Worm (Caenorhabditis elegans): ENCODE results near the gene ubl-1.
A peak's percentile ranks its signal among the peaks of the same experiment; 100 is the strongest.

The ubl-1 gene

ce11 chrIII:3037346-3037745, 30.8 kb upstream of the ubl-1 start (continued):
- TF ChIP-seq aptf-3 (GFP tag; IDR thresholded peaks at IDR 0.05) (no peak), mes-4 (tag; optimal IDR thresholded peaks at IDR 0.05) (no peak), ztf-28 (GFP tag; IDR thresholded peaks at IDR 0.05) (no peak), rec-8 (tag; optimal IDR thresholded peaks at IDR 0.05) (no peak), hmg-20 (GFP tag; IDR thresholded peaks at IDR 0.05) (no peak), bed-1 (GFP tag; IDR thresholded peaks at IDR 0.05) (no peak), dpff-1 (tag; optimal IDR thresholded peaks at IDR 0.05) (no peak), pha-4 (tag; optimal IDR thresholded peaks at IDR 0.05) (no peak), nfya-2 (GFP tag; IDR thresholded peaks at IDR 0.05) (no peak), attf-6 (GFP tag; IDR thresholded peaks at IDR 0.05) (no peak), madf-10 (tag; optimal IDR thresholded peaks at IDR 0.05) (no peak), nhr-80 (tag; optimal IDR thresholded peaks at IDR 0.05) (peak; percentile 70), tbx-9 (tag; optimal IDR thresholded peaks at IDR 0.05; ENCODE audit: borderline replicate concordance) (no peak), ccch-3 (GFP tag; optimal IDR thresholded peaks at IDR 0.05) (no peak), lin-40 (tag; optimal IDR thresholded peaks at IDR 0.05) (no peak), ceh-100 (GFP tag; IDR thresholded peaks at IDR 0.05) (no peak), mcd-1 (GFP tag; IDR thresholded peaks at IDR 0.05) (peak; percentile 36; the same call in 1 of the 2 replicates), tlf-1 (GFP tag; optimal IDR thresholded peaks at IDR 0.05) (no peak), nfya-1 (tag; optimal IDR thresholded peaks at IDR 0.05; ENCODE audit: borderline replicate concordance, insufficient read depth) (no peak), efl-1 (GFP tag; optimal IDR thresholded peaks at IDR 0.05) (no peak), hlh-12 (tag; optimal IDR thresholded peaks at IDR 0.05) (no peak)

ce11 chrIII:3040735-3041439, 27.2 kb upstream of the ubl-1 start, which contains the start of gene daf-2:
Gene daf-2 (minus strand): TSS chrIII:3040846.
- TF ChIP-seq ceh-91 (GFP tag; IDR thresholded peaks at IDR 0.05) (peak; percentile 40), mes-4 (tag; optimal IDR thresholded peaks at IDR 0.05) (no peak), F55B11.4 (tag; optimal IDR thresholded peaks at IDR 0.05; ENCODE audit: borderline replicate concordance, insufficient read depth) (no peak), F57A8.1 (GFP tag; optimal IDR thresholded peaks at IDR 0.05) (no peak), D2030.7 (GFP tag; IDR thresholded peaks at IDR 0.05) (peak; percentile 62; the same call in 1 of the 2 replicates), tlf-1 (GFP tag; optimal IDR thresholded peaks at IDR 0.05) (no peak), F33H1.4 (GFP tag; IDR thresholded peaks at IDR 0.05) (peak; percentile 58), madf-8 (GFP tag; conservative IDR thresholded peaks at IDR 0.05) (peak; percentile 65), mcd-1 (GFP tag; IDR thresholded peaks at IDR 0.05) (peak; percentile 71), ztf-6 (GFP tag; IDR thresholded peaks at IDR 0.05) (no peak), xnd-1 (tag; optimal IDR thresholded peaks at IDR 0.05) (peak; percentile 88), efl-1 (GFP tag; optimal IDR thresholded peaks at IDR 0.05) (peak; percentile 68), lsl-1 (GFP tag; optimal IDR thresholded peaks at IDR 0.05) (peak; percentile 94), nfyb-1 (GFP tag; IDR thresholded peaks at IDR 0.05) (no peak), madf-6 (GFP tag; IDR thresholded peaks at IDR 0.05) (peak; percentile 84)

- TF ChIP-seq cebp-2 (GFP tag; IDR thresholded peaks at IDR 0.05) (no peak), ets-4 (GFP tag; optimal IDR thresholded peaks at IDR 0.05) (no peak), ztf-22 (GFP tag; optimal IDR thresholded peaks at IDR 0.05) (no peak), F39B2.1 (GFP tag; IDR thresholded peaks at IDR 0.05) (no peak), ceh-40 (GFP tag; IDR thresholded peaks at IDR 0.05) (no peak), F57A8.1 (GFP tag; optimal IDR thresholded peaks at IDR 0.05) (no peak), ztf-3 (GFP tag; optimal IDR thresholded peaks at IDR 0.05) (no peak), mcd-1 (GFP tag; IDR thresholded peaks at IDR 0.05) (no peak), fkh-3 (tag; optimal IDR thresholded peaks at IDR 0.05) (no peak), nfya-2 (GFP tag; IDR thresholded peaks at IDR 0.05) (no peak), ceh-100 (GFP tag; IDR thresholded peaks at IDR 0.05) (no peak), C17E4.6 (GFP tag; IDR thresholded peaks at IDR 0.05) (no peak)
Observed at ce11 chrIII:3047040-3047439, 21.1 kb upstream of the ubl-1 start, which contains the start of gene cutl-25. Gene cutl-25 (minus strand): TSS chrIII:3047140.
